Worm (Caenorhabditis elegans) whole organism, late embryonic: ENCODE results near the gene ari-1.4.

ENCODE experiments used
- F13H6.1 ChIP-seq: sonication (generic microtip); optimal IDR thresholded peaks from 2 replicates; lab custom pipeline; 2016; ENCODE audit warnings: missing genetic modification characterization, missing compliant biosample characterization
- ama-1 ChIP-seq: fragments of 150-350 bp; optimal IDR thresholded peaks from 2 replicates; lab custom pipeline; 2014
- ceh-34 ChIP-seq: sonication (generic microtip); optimal IDR thresholded peaks from 2 replicates; lab custom pipeline; 2016; ENCODE audit warnings: mild to moderate bottlenecking, missing genetic modification characterization, missing compliant biosample characterization
- ceh-9 ChIP-seq: sonication (generic microtip); optimal IDR thresholded peaks from 2 replicates; lab custom pipeline; 2016; ENCODE audit warnings: mild to moderate bottlenecking, missing genetic modification characterization, inconsistent platforms, missing compliant biosample characterization
- hlh-30 ChIP-seq: sonication (generic microtip); optimal IDR thresholded peaks from 2 replicates; lab custom pipeline; 2017; ENCODE audit warnings: antibody characterized with exemption, missing genetic modification characterization, missing compliant biosample characterization; ENCODE audit not compliant: insufficient read depth
- nhr-11 ChIP-seq: fragments of 150-350 bp; optimal IDR thresholded peaks from 2 replicates; lab custom pipeline; 2014; ENCODE audit warnings: missing biosample characterization, missing genetic modification characterization
- pax-1 ChIP-seq: fragments of 150-350 bp; optimal IDR thresholded peaks from 2 replicates; lab custom pipeline; 2014; ENCODE audit warnings: missing biosample characterization, missing genetic modification characterization
- pha-4 ChIP-seq: fragments of 150-350 bp; optimal IDR thresholded peaks from 2 replicates; lab custom pipeline; 2018; ENCODE audit warnings: missing biosample characterization, missing genetic modification reagents, missing genetic modification characterization
- pqm-1 ChIP-seq: sonication (generic microtip); optimal IDR thresholded peaks from 2 replicates; lab custom pipeline; 2016; ENCODE audit warnings: missing genetic modification characterization, missing compliant biosample characterization
- pros-1 ChIP-seq: fragments of 150-350 bp; optimal IDR thresholded peaks from 2 replicates; lab custom pipeline; 2014; ENCODE audit warnings: missing biosample characterization, missing genetic modification reagents, missing genetic modification characterization
- sox-2 ChIP-seq: fragments of 200-800 bp; sonication (Bioruptor generic); IDR thresholded peaks from 2 replicates; pipeline ENCODE4 v1.3.6; 2022; ENCODE audit warnings: missing genetic modification reagents, missing genetic modification characterization, missing compliant biosample characterization
- syd-9 ChIP-seq: sonication (generic microtip); optimal IDR thresholded peaks from 2 replicates; lab custom pipeline; 2016; ENCODE audit warnings: mild to moderate bottlenecking, missing genetic modification characterization, moderate library complexity, missing compliant biosample characterization
- unc-55 ChIP-seq: sonication (generic microtip); optimal IDR thresholded peaks from 2 replicates; lab custom pipeline; 2017; ENCODE audit warnings: missing biosample characterization, missing genetic modification reagents, missing genetic modification characterization

DNA sequence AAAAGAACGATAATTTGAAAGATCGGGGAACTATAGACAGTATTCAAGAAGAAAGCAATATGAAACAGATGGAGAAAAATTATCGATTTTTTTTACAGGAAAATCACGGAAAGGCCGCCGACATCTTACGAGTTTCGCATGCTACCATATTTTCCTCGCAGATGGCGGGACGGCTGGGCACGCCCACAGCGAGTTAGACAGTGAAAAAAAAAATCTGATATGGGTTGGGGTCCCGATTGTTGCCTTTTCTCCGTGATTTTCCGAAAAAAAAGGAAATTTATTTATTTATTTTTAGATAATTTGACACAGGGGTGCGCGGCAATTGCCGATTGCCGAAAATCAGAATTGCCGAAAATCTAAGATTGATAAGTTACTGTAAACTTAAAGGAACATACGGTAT lies 26.4 kb upstream of the ari-1.4 start:
- TF ChIP-seq pha-4 (tag; lab: Kevin White, UChicago): no peak
- TF ChIP-seq unc-55 (GFP tag; lab: Kevin White, UChicago): no peak
- TF ChIP-seq pax-1 (tag; lab: Kevin White, UChicago): no peak
- no peak for TF ChIP-seq hlh-30 (tag; lab: Kevin White, UChicago)
- no peak for TF ChIP-seq syd-9 (tag; lab: Kevin White, UChicago)
- TF ChIP-seq pros-1 (tag; lab: Kevin White, UChicago): no peak
- TF ChIP-seq pqm-1 (tag; lab: Kevin White, UChicago): no peak
- no peak for TF ChIP-seq nhr-11 (tag; lab: Kevin White, UChicago)
- TF ChIP-seq F13H6.1 (tag; lab: Kevin White, UChicago): no peak
- TF ChIP-seq ama-1 (lab: Kevin White, UChicago): no peak
- no peak for TF ChIP-seq ceh-34 (tag; lab: Kevin White, UChicago)
- TF ChIP-seq sox-2: no peak
- TF ChIP-seq ceh-9 (tag; lab: Kevin White, UChicago): no peak
